Fruit fly (Drosophila melanogaster) whole organism, wandering third instar larva: ENCODE data around the gene CG13894.

Experiments
- Abd-B ChIP-seq: fragments of >200 bp; optimal IDR thresholded peaks from 2 replicates; lab custom pipeline; 2017; ENCODE audit warnings: missing biosample characterization, missing genetic modification characterization
- CG32264 ChIP-seq: fragments of 200-800 bp; sonication (Bioruptor generic); optimal IDR thresholded peaks from 2 replicates; lab custom pipeline; 2016; ENCODE audit warnings: missing biosample characterization, missing genetic modification characterization
- CG9705 ChIP-seq: fragments of 200-800 bp; sonication (Bioruptor generic); optimal IDR thresholded peaks from 2 replicates; lab custom pipeline; 2018; ENCODE audit warnings: missing biosample characterization, mild to moderate bottlenecking, missing genetic modification characterization
- CrebA ChIP-seq: fragments of 200-800 bp; sonication (Bioruptor generic); optimal IDR thresholded peaks from 2 replicates; lab custom pipeline; 2016; ENCODE audit warnings: missing biosample characterization, mild to moderate bottlenecking, missing genetic modification characterization, borderline replicate concordance
- Dfd ChIP-seq: fragments of >200 bp; optimal IDR thresholded peaks from 2 replicates; lab custom pipeline; 2017; ENCODE audit warnings: missing biosample characterization, missing genetic modification characterization
- Dif ChIP-seq: fragments of 200-275, 200-300 bp; sonication (Bioruptor generic); optimal IDR thresholded peaks from 2 replicates; lab custom pipeline; 2018; ENCODE audit warnings: missing biosample characterization, missing genetic modification characterization; ENCODE audit not compliant: partially characterized antibody
- GATAd ChIP-seq: sonication (Bioruptor generic); optimal IDR thresholded peaks from 2 replicates; lab custom pipeline; 2016; ENCODE audit warnings: missing biosample characterization, missing genetic modification characterization
- HLH106 ChIP-seq: fragments of 200-800 bp; optimal IDR thresholded peaks from 3 replicates; lab custom pipeline; 2019; ENCODE audit warnings: missing biosample characterization, mild to moderate bottlenecking, missing genetic modification characterization, moderate library complexity
- Hnf4 ChIP-seq: fragments of 200-800 bp; sonication (Bioruptor generic); optimal IDR thresholded peaks from 2 replicates; lab custom pipeline; 2016; ENCODE audit warnings: missing biosample characterization, mild to moderate bottlenecking, missing genetic modification characterization
- Hr78 ChIP-seq: fragments of >200 bp; optimal IDR thresholded peaks from 2 replicates; lab custom pipeline; 2017; ENCODE audit warnings: missing biosample characterization, missing genetic modification characterization
- Hr83 ChIP-seq: fragments of 200-300 bp; sonication (Bioruptor generic); optimal IDR thresholded peaks from 2 replicates; lab custom pipeline; 2016; ENCODE audit warnings: missing biosample characterization, mild to moderate bottlenecking, missing genetic modification characterization, moderate library complexity; ENCODE audit not compliant: poor library complexity, severe bottlenecking
- Jra ChIP-seq: sonication (Bioruptor generic); optimal IDR thresholded peaks from 2 replicates; lab custom pipeline; 2016; ENCODE audit warnings: missing biosample characterization, missing genetic modification characterization
- Mio ChIP-seq: sonication (Bioruptor generic); optimal IDR thresholded peaks from 2 replicates; lab custom pipeline; 2016; ENCODE audit warnings: missing biosample characterization, missing genetic modification characterization
- Myc ChIP-seq: fragments of >200 bp; optimal IDR thresholded peaks from 2 replicates; lab custom pipeline; 2017
- N ChIP-seq: fragments of >200 bp; optimal IDR thresholded peaks from 2 replicates; lab custom pipeline; 2018; ENCODE audit warnings: missing biosample characterization, missing external identifiers, missing genetic modification characterization
- OdsH ChIP-seq: fragments of 200-800 bp; sonication (Bioruptor generic); optimal IDR thresholded peaks from 2 replicates; lab custom pipeline; 2016; ENCODE audit warnings: missing biosample characterization, mild to moderate bottlenecking, missing genetic modification characterization
- Rel ChIP-seq, 2 experiments: fragments of 200-800 bp; sonication (Bioruptor generic) in 1 of 2; optimal IDR thresholded peaks; 2 replicates in 1 of 2; 3 replicates in 1 of 2; lab custom pipeline; 2016 to 2019; ENCODE audit warnings: mild to moderate bottlenecking in 2 of 2, missing biosample characterization in 2 of 2, missing genetic modification characterization in 2 of 2, moderate library complexity in 1 of 2
- Sp1 ChIP-seq: fragments of 200-800 bp; sonication (Bioruptor generic); optimal IDR thresholded peaks from 3 replicates; lab custom pipeline; 2019; ENCODE audit warnings: missing biosample characterization, mild to moderate bottlenecking, missing genetic modification characterization, moderate library complexity
- Vsx2 ChIP-seq: fragments of 200-300, 225-300 bp; sonication (Bioruptor generic); optimal IDR thresholded peaks from 2 replicates; lab custom pipeline; 2018; ENCODE audit warnings: missing biosample characterization, missing genetic modification characterization; ENCODE audit not compliant: partially characterized antibody
- br ChIP-seq: fragments of 200-800 bp; sonication (Bioruptor generic); optimal IDR thresholded peaks from 2 replicates; lab custom pipeline; 2016; ENCODE audit warnings: missing biosample characterization, missing genetic modification characterization
- brk ChIP-seq: fragments of 200-800 bp; sonication (Bioruptor generic); optimal IDR thresholded peaks from 2 replicates; lab custom pipeline; 2016; ENCODE audit warnings: missing biosample characterization, mild to moderate bottlenecking, missing genetic modification characterization
- dl ChIP-seq, 2 experiments: fragments of 175-275, 200-275 bp in 1 of 2; fragments of 200-275 bp in 1 of 2; sonication (Bioruptor generic); optimal IDR thresholded peaks; lab custom pipeline; 2018; ENCODE audit warnings: mild to moderate bottlenecking in 2 of 2, missing biosample characterization in 2 of 2, missing genetic modification characterization in 2 of 2, moderate library complexity in 2 of 2; ENCODE audit not compliant: partially characterized antibody in 2 of 2, insufficient read depth in 1 of 2
- dmrt93B ChIP-seq: fragments of 200-800 bp; sonication (Bioruptor generic); optimal IDR thresholded peaks from 2 replicates; lab custom pipeline; 2018; ENCODE audit warnings: missing biosample characterization, mild to moderate bottlenecking, missing genetic modification characterization
- dsf ChIP-seq: sonication (Bioruptor generic); optimal IDR thresholded peaks from 2 replicates; lab custom pipeline; 2016; ENCODE audit warnings: missing biosample characterization, missing genetic modification characterization, borderline replicate concordance
- ey ChIP-seq: fragments of 200-800 bp; sonication (Bioruptor generic); optimal IDR thresholded peaks from 2 replicates; lab custom pipeline; 2016; ENCODE audit warnings: missing biosample characterization, missing genetic modification characterization
- foxo ChIP-seq, 2 experiments: fragments of 200-800 bp; sonication (Bioruptor generic); optimal IDR thresholded peaks; 2 replicates in 1 of 2; 3 replicates in 1 of 2; lab custom pipeline; 2016 to 2017; ENCODE audit warnings: missing biosample characterization in 2 of 2, missing genetic modification characterization in 2 of 2
- fru ChIP-seq: fragments of 200-800 bp; sonication (Bioruptor generic); optimal IDR thresholded peaks from 3 replicates; lab custom pipeline; 2016; ENCODE audit warnings: missing biosample characterization, mild to moderate bottlenecking, missing genetic modification characterization
- h ChIP-seq: fragments of 200-800 bp; sonication (Bioruptor generic); optimal IDR thresholded peaks from 3 replicates; lab custom pipeline; 2016; ENCODE audit warnings: missing biosample characterization, mild to moderate bottlenecking, missing genetic modification characterization
- jim ChIP-seq: fragments of 175-275, 200-325 bp; sonication (Bioruptor generic); optimal IDR thresholded peaks from 2 replicates; lab custom pipeline; 2016; ENCODE audit warnings: missing biosample characterization, mild to moderate bottlenecking, missing genetic modification characterization
- lola ChIP-seq: fragments of >200 bp; optimal IDR thresholded peaks from 2 replicates; lab custom pipeline; 2017; ENCODE audit warnings: missing biosample characterization, missing genetic modification characterization
- pan ChIP-seq: fragments of >200 bp; optimal IDR thresholded peaks from 2 replicates; lab custom pipeline; 2017
- psq ChIP-seq: fragments of 200-800 bp; sonication (Bioruptor generic); optimal IDR thresholded peaks from 3 replicates; lab custom pipeline; 2017; ENCODE audit warnings: missing biosample characterization, mild to moderate bottlenecking, missing genetic modification characterization, moderate library complexity
- rgr ChIP-seq: fragments of 200-800 bp; sonication (Bioruptor generic); optimal IDR thresholded peaks from 3 replicates; lab custom pipeline; 2016; ENCODE audit warnings: missing biosample characterization, mild to moderate bottlenecking, missing genetic modification characterization
- sage ChIP-seq: fragments of 200-800 bp; sonication (Bioruptor generic); optimal IDR thresholded peaks from 2 replicates; lab custom pipeline; 2016; ENCODE audit warnings: missing biosample characterization, mild to moderate bottlenecking, missing genetic modification characterization
- sv ChIP-seq: fragments of 200-800 bp; sonication (Bioruptor generic); optimal IDR thresholded peaks from 3 replicates; lab custom pipeline; 2016; ENCODE audit warnings: missing biosample characterization, missing genetic modification characterization
- tai ChIP-seq: sonication (Bioruptor generic); optimal IDR thresholded peaks from 2 replicates; lab custom pipeline; 2016; ENCODE audit warnings: missing biosample characterization, missing genetic modification characterization
- usp ChIP-seq: fragments of >200 bp; optimal IDR thresholded peaks from 2 replicates; lab custom pipeline; 2017; ENCODE audit warnings: missing biosample characterization, missing genetic modification characterization
- woc ChIP-seq: sonication (Bioruptor generic); optimal IDR thresholded peaks from 2 replicates; lab custom pipeline; 2016; ENCODE audit warnings: missing biosample characterization, mild to moderate bottlenecking, missing genetic modification characterization

Gene CG13894

dm6 chr3L:711839-712553, 13.1 kb upstream of the CG13894 start, which contains the start of gene CG13896:
TSS of gene CG13896 (minus strand) at chr3L:711850.
- TF ChIP-seq Hr83 (peak; percentile 98), dl (GFP tag; optimal IDR thresholded peaks at IDR 0.05; lab: Kevin White, UChicago; ENCODE audit: insufficient read depth in 1 of 2, partially characterized antibody in 2 of 2) (no peak), CG9705 (GFP tag; lab: Kevin White, UChicago) (peak; percentile 44), Hr78 (GFP tag; lab: Kevin White, UChicago) (no peak), jim (peak; percentile 86), foxo (GFP tag; optimal IDR thresholded peaks at IDR 0.05; lab: Kevin White, UChicago) (peak in 1 of 2 experiments; percentile 94), lola (GFP tag; lab: Kevin White, UChicago) (no peak), brk (GFP tag; lab: Kevin White, UChicago) (peak; percentile 68), sage (no peak), OdsH (GFP tag; lab: Kevin White, UChicago) (peak; percentile 86), Jra (GFP tag; lab: Kevin White, UChicago) (peak; percentile 88), Sp1 (peak; percentile 32), Myc (lab: Kevin White, UChicago) (peak; percentile 93), woc (GFP tag; lab: Kevin White, UChicago) (peak; percentile 64), Dif (GFP tag; lab: Kevin White, UChicago) (no peak), Mio (GFP tag; lab: Kevin White, UChicago) (peak; percentile 56), dmrt93B (GFP tag; lab: Kevin White, UChicago) (peak; percentile 69), Dfd (GFP tag; lab: Kevin White, UChicago) (no peak), psq (GFP tag; lab: Kevin White, UChicago) (peak; percentile 71), Abd-B (GFP tag; lab: Kevin White, UChicago) (no peak), dsf (GFP tag; lab: Kevin White, UChicago) (peak; percentile 41), HLH106 (tag; lab: Kevin White, UChicago) (peak; percentile 73), N (GFP tag; lab: Kevin White, UChicago) (no peak), GATAd (GFP tag; lab: Kevin White, UChicago) (peak; percentile 72), fru (peak; percentile 87), usp (GFP tag; lab: Kevin White, UChicago) (no peak), CrebA (GFP tag; lab: Kevin White, UChicago) (no peak), ey (GFP tag; lab: Kevin White, UChicago) (peak; percentile 85), Rel (GFP tag; optimal IDR thresholded peaks at IDR 0.05; lab: Kevin White, UChicago) (no peak), Rel (tag; optimal IDR thresholded peaks at IDR 0.05; lab: Kevin White, UChicago) (peak; percentile 19), Hnf4 (GFP tag; lab: Kevin White, UChicago) (peak; percentile 93), Vsx2 (GFP tag; lab: Kevin White, UChicago) (no peak), br (GFP tag; lab: Kevin White, UChicago) (peak; percentile 86), rgr (GFP tag; lab: Kevin White, UChicago) (peak; percentile 91), CG32264 (no peak), tai (peak; percentile 94), sv (GFP tag; lab: Kevin White, UChicago) (peak; percentile 87), pan (no peak), h (GFP tag; lab: Kevin White, UChicago) (peak; percentile 89)

- peak; percentile 50 for TF ChIP-seq tai
- no peak for TF ChIP-seq Mio (GFP tag; lab: Kevin White, UChicago)
- TF ChIP-seq Hr78 (GFP tag; lab: Kevin White, UChicago) = no peak
- peak; percentile 11 for TF ChIP-seq Myc (lab: Kevin White, UChicago)
Observed at dm6 chr3L:710345-710822, 11.4 kb upstream of the CG13894 start, which contains the start of gene CkIIalpha-i3. TSS of gene CkIIalpha-i3 (minus strand) at chr3L:710607.
